Fruit fly (Drosophila melanogaster) Kc167 (cell line): ENCODE data around the gene Tpi.

Source experiments
- h ChIP-seq: fragments of >200 bp; optimal IDR thresholded peaks from 3 replicates; lab custom pipeline; 2018; ENCODE audit warnings: missing external identifiers
- psq ChIP-seq: fragments of >200 bp; optimal IDR thresholded peaks from 2 replicates; lab custom pipeline; 2017; ENCODE audit warnings: missing external identifiers
- ttk ChIP-seq: sonication (Bioruptor generic); optimal IDR thresholded peaks from 2 replicates; lab custom pipeline; 2017; ENCODE audit warnings: missing external identifiers

dm6 chr3R:30121731-30122130 is 12.7 kb downstream of the Tpi start:
- no peak for TF ChIP-seq ttk (lab: Kevin White, UChicago)
- no peak for TF ChIP-seq psq
- no peak for TF ChIP-seq h (lab: Kevin White, UChicago)
